Fruit fly (Drosophila melanogaster): Measurements from ENCODE around the gene eIF2alpha.
A peak's percentile ranks its signal among the peaks of the same experiment; 100 is the strongest.

The eIF2alpha gene

DNA sequence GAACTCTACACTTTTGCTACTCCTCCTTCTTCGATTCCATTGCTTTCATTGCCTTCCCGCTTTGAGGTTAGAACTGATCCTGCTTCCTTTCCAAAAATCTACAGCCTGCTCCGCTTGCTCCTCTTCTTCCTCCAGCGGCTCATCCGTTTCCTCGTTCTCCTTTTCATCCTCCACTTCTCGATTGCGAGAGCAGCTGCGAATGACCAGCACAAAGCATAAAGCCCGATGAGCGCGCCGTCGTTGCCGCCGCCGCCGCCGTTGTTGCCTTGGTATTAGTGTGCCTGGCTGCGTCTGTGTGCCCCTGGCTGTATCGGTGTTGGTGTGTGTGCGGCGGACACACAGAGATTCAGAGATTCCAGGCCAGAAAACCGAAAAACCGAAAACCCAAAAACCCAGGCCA lies 22.5 kb downstream of the eIF2alpha start:
- TF ChIP-seq rn (GFP tag; IDR thresholded peaks at IDR 0.05) = no peak
- TF ChIP-seq EcR (GFP tag; optimal IDR thresholded peaks at IDR 0.05) = no peak
- TF ChIP-seq CG32121 (GFP tag; IDR thresholded peaks at IDR 0.05) = no peak
- TF ChIP-seq fd96Ca (GFP tag; IDR thresholded peaks at IDR 0.05) = no peak
- peak; percentile 58 for TF ChIP-seq CG13204 (GFP tag; optimal IDR thresholded peaks at IDR 0.05)
- 0 out of 3 replicates have a peak, but pooled peaks have one; percentile 9 for TF ChIP-seq CG4496 (GFP tag; IDR thresholded peaks at IDR 0.05)
- TF ChIP-seq D1 (tag; optimal IDR thresholded peaks at IDR 0.05) = no peak
- no peak for TF ChIP-seq Snoo (tag; optimal IDR thresholded peaks at IDR 0.05)

DNA sequence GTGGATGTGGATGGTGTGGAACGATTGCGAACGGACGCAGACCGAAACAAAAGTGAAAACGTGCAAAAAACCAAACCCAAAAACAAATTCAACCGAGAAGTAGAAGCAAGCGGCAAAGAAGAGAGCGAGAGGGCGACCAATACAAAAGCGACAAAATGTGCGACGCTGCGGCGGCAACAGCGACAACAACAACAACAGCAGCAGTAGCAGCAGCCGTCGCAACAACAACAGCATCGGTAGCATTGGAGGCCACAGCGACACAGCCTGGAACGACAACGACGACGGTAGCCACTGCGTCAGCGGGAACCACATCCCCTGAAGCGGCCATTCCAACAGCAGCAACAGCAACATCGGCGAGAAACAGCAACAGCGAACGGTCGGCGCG lies 23.7 kb downstream of the eIF2alpha start:
- TF ChIP-seq Pif1B (GFP tag; optimal IDR thresholded peaks at IDR 0.05) = no peak
- no peak for TF ChIP-seq CG17806 (tag; optimal IDR thresholded peaks at IDR 0.05)
- peak; percentile 81 for TF ChIP-seq fd96Ca (GFP tag; IDR thresholded peaks at IDR 0.05)
- peak; percentile 63 for TF ChIP-seq CG13204 (GFP tag; optimal IDR thresholded peaks at IDR 0.05)
- no peak for TF ChIP-seq CG15710 (tag; optimal IDR thresholded peaks at IDR 0.05)
- TF ChIP-seq CG4496 (GFP tag; IDR thresholded peaks at IDR 0.05) = peak; percentile 69
- no peak for TF ChIP-seq CG34367 (tag; optimal IDR thresholded peaks at IDR 0.05)
- no peak for TF ChIP-seq Pif1A (GFP tag; optimal IDR thresholded peaks at IDR 0.05)
- TF ChIP-seq rn (GFP tag; IDR thresholded peaks at IDR 0.05) = no peak
- peak; percentile 79; the same call in 1 of the 2 replicates for TF ChIP-seq Ets98B (GFP tag; IDR thresholded peaks at IDR 0.05)
- TF ChIP-seq Snoo (tag; optimal IDR thresholded peaks at IDR 0.05) = no peak
- no peak for TF ChIP-seq CG8159 (tag; optimal IDR thresholded peaks at IDR 0.05)
- TF ChIP-seq gl (tag; optimal IDR thresholded peaks at IDR 0.05) = no peak
- TF ChIP-seq CG12605 (GFP tag; IDR thresholded peaks at IDR 0.05) = peak; percentile 19; the same call in 1 of the 2 replicates
- no peak for TF ChIP-seq CG9948 (tag; optimal IDR thresholded peaks at IDR 0.05)
- peak; percentile 79 for TF ChIP-seq CG32121 (GFP tag; IDR thresholded peaks at IDR 0.05)
- TF ChIP-seq CG8301 (tag; optimal IDR thresholded peaks at IDR 0.05) = no peak
- TF ChIP-seq D1 (tag; optimal IDR thresholded peaks at IDR 0.05) = no peak

DNA sequence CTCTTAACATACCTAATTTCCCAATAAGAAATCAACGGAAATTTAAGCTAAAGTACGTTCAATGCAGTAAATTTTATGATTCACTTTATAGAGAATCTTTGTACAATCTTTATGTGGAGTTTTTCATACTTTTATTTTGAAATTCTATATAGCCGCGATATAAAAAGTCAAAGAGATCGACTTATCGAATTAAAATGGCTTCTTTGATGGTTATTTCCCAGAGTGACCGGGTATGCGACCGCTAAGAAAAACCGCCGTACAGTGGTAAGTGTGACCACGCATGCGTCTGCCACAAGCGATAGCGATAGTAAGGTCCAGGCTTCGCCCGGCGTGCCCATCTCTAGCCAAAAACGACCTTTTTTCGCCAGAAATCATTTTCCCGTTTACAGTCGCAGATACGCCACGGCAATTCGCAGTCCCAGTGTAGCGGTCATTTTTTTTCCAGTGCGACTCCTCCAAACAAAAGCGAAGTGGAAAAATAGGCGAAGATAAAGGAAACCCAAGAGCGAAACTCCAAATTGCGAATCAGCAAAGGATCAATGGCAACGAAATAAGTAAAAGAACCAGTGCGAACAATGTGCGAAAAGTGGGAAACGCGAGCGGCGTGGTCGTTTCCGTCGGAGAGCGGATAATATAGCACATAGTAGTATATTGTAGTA lies 24.2 kb downstream of the eIF2alpha start, which contains the start of gene hang:
Gene hang (plus strand): TSS at position 366 of the 659 bp plus-strand sequence.
- TF ChIP-seq gl (tag; optimal IDR thresholded peaks at IDR 0.05) (no peak), Pif1B (GFP tag; optimal IDR thresholded peaks at IDR 0.05) (peak; percentile 23), CG8159 (tag; optimal IDR thresholded peaks at IDR 0.05) (peak; percentile 8), CG10348 (GFP tag; IDR thresholded peaks at IDR 0.05) (no peak), fd96Ca (GFP tag; IDR thresholded peaks at IDR 0.05) (0 out of 3 replicates have a peak, but pooled peaks have one; percentile 35), Snoo (tag; optimal IDR thresholded peaks at IDR 0.05) (peak; percentile 2), CG17806 (tag; optimal IDR thresholded peaks at IDR 0.05) (no peak), Pif1A (GFP tag; optimal IDR thresholded peaks at IDR 0.05) (peak; percentile 26), CG8301 (tag; optimal IDR thresholded peaks at IDR 0.05) (no peak), CG34367 (tag; optimal IDR thresholded peaks at IDR 0.05) (no peak), D1 (tag; optimal IDR thresholded peaks at IDR 0.05) (no peak), Ets98B (GFP tag; IDR thresholded peaks at IDR 0.05) (peak; percentile 4; the same call in 1 of the 2 replicates), CG4496 (GFP tag; IDR thresholded peaks at IDR 0.05) (peak; percentile 70), CG14655 (GFP tag; optimal IDR thresholded peaks at IDR 0.05) (no peak), CG32121 (GFP tag; IDR thresholded peaks at IDR 0.05) (no peak), EcR (GFP tag; optimal IDR thresholded peaks at IDR 0.05) (peak; percentile 17)

DNA sequence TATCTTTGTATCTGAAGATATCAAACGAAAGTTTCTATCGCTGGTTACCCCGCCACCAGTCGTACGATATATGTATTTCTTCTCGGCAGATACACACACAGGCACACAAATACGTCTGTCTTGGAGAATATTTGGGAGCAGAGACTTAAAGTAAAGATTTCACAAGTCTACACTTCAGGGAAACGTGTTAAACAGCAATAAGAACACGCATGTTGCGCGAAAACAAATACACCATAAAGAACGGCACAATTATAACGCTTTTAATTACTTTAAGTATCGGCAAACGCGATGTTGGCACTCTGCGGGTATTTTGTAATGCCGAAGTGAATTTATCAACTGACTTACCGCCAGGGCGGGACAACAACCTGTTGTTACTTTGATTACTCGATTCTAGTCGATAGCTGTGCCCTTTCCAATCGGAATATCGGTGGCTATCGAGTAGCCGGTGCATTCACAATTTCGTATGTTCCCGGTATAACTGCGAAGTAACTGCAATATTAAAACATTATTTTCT lies 24.8 kb downstream of the eIF2alpha start, which contains the start of gene AnxB11:
Gene AnxB11 (minus strand): TSS at position 367 of the 514 bp plus-strand sequence.
- TF ChIP-seq CG12605 (GFP tag; IDR thresholded peaks at IDR 0.05) = 0 out of 2 replicates have a peak, but pooled peaks have one; percentile 3
- TF ChIP-seq rn (GFP tag; IDR thresholded peaks at IDR 0.05) = no peak
- TF ChIP-seq CG15710 (tag; optimal IDR thresholded peaks at IDR 0.05) = no peak
- no peak for TF ChIP-seq Snoo (tag; optimal IDR thresholded peaks at IDR 0.05)
- TF ChIP-seq CG14655 (GFP tag; optimal IDR thresholded peaks at IDR 0.05) = no peak

DNA sequence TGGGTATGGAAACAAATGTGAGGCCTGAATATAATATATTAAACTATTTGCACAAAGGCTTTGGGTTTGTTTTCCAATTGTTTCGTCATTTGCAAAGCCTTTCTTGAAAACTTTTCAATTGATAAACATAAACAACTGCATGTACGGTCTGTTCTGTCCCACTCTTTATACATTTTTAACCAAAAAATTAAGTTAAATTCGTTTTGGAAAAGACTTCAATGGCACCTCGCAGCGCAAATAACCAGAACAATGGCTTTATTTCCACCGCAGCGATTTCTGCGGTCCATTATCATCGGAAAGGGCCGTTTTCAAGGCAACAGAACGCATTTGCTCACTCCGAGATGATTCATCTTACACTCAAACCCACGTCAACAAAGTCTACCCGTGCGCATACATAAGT lies 25.9 kb downstream of the eIF2alpha start:
- TF ChIP-seq EcR (GFP tag; optimal IDR thresholded peaks at IDR 0.05) (peak; percentile 56), CG15710 (tag; optimal IDR thresholded peaks at IDR 0.05) (no peak)

DNA sequence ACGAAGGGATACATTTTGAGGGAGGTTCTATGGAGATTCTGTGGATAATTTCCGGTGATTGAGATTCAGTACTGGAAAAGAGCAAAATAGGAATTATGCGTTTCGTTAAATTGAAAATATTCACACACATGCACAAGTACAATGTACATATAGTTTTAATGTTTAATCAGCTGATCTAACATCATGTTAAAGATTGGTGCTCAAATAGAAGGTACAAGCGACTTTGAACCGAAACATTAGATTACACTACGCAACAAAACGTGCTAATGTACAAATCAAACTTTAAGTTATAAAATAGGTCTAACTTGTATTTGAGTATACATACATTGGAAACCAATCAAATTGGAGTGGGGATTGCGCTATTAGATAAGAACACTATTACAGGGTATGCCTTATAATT lies 26.7 kb downstream of the eIF2alpha start:
- no peak for TF ChIP-seq rn (GFP tag; IDR thresholded peaks at IDR 0.05)

Data from whole organism, pupa.